Worm (Caenorhabditis elegans) whole organism, L2 larva: Measurements from ENCODE around the gene Y41D4B.4.

Experiments used
- C34F6.9 ChIP-seq: fragments of 150-350 bp; optimal IDR thresholded peaks from 2 replicates; lab custom pipeline; 2014; ENCODE audit warnings: missing biosample characterization, missing genetic modification characterization
- F13H6.1 ChIP-seq: sonication (generic microtip); optimal IDR thresholded peaks from 2 replicates; lab custom pipeline; 2016; ENCODE audit warnings: missing genetic modification characterization, missing compliant biosample characterization
- Y55F3AM.14 ChIP-seq: fragments of 200-800 bp; sonication (Bioruptor generic); optimal IDR thresholded peaks from 2 replicates; lab custom pipeline; 2018; ENCODE audit warnings: mild to moderate bottlenecking, missing genetic modification characterization, missing compliant biosample characterization
- ZK546.5 ChIP-seq: sonication (generic microtip); optimal IDR thresholded peaks from 2 replicates; lab custom pipeline; 2017; ENCODE audit warnings: missing biosample characterization, missing genetic modification characterization
- alr-1 ChIP-seq: fragments of 150-350 bp; optimal IDR thresholded peaks from 2 replicates; lab custom pipeline; 2014; ENCODE audit warnings: missing biosample characterization, missing genetic modification characterization
- aly-2 ChIP-seq: fragments of 150-350 bp; optimal IDR thresholded peaks from 2 replicates; lab custom pipeline; 2014; ENCODE audit warnings: missing biosample characterization, missing genetic modification characterization
- ama-1 ChIP-seq: fragments of 150-350 bp; optimal IDR thresholded peaks from 2 replicates; lab custom pipeline; 2018; ENCODE audit warnings: inconsistent platforms
- blmp-1 ChIP-seq: sonication (generic microtip); optimal IDR thresholded peaks from 2 replicates; lab custom pipeline; 2017; ENCODE audit warnings: missing genetic modification characterization, mild to moderate bottlenecking, missing compliant biosample characterization, antibody characterized with exemption, moderate library complexity; ENCODE audit not compliant: insufficient read depth
- ceh-16 ChIP-seq: fragments of 150-350 bp; optimal IDR thresholded peaks from 2 replicates; lab custom pipeline; 2014; ENCODE audit warnings: missing biosample characterization, missing genetic modification characterization
- ceh-82 ChIP-seq: fragments of 150-350 bp; optimal IDR thresholded peaks from 2 replicates; lab custom pipeline; 2014; ENCODE audit warnings: missing biosample characterization, missing genetic modification characterization
- crh-2 ChIP-seq: sonication (generic microtip); optimal IDR thresholded peaks from 2 replicates; lab custom pipeline; 2017; ENCODE audit warnings: missing biosample characterization, missing genetic modification characterization
- dmd-4 ChIP-seq: sonication (generic microtip); optimal IDR thresholded peaks from 2 replicates; lab custom pipeline; 2017; ENCODE audit warnings: missing biosample characterization, missing genetic modification characterization
- elt-1 ChIP-seq: fragments of 150-350 bp; optimal IDR thresholded peaks from 2 replicates; lab custom pipeline; 2014; ENCODE audit warnings: missing biosample characterization, missing genetic modification characterization
- elt-3 ChIP-seq: sonication (generic microtip); optimal IDR thresholded peaks from 2 replicates; lab custom pipeline; 2017; ENCODE audit warnings: missing biosample characterization, missing genetic modification characterization
- fos-1 ChIP-seq: fragments of 150-350 bp; optimal IDR thresholded peaks from 2 replicates; lab custom pipeline; 2014; ENCODE audit warnings: missing biosample characterization, missing genetic modification characterization
- gmeb-1 ChIP-seq: fragments of 150-350 bp; optimal IDR thresholded peaks from 2 replicates; lab custom pipeline; 2014; ENCODE audit warnings: missing biosample characterization, missing genetic modification characterization
- lin-11 ChIP-seq: fragments of 150-350 bp; sonication (generic microtip); optimal IDR thresholded peaks from 2 replicates; lab custom pipeline; 2014; ENCODE audit warnings: missing biosample characterization, missing genetic modification characterization, inconsistent platforms, mixed read lengths
- lin-13 ChIP-seq: fragments of 150-350 bp; optimal IDR thresholded peaks from 2 replicates; lab custom pipeline; 2014; ENCODE audit warnings: missing biosample characterization, missing genetic modification reagents, missing genetic modification characterization
- lin-39 ChIP-seq: fragments of 150-350 bp; optimal IDR thresholded peaks from 2 replicates; lab custom pipeline; 2014; ENCODE audit warnings: missing biosample characterization, missing genetic modification reagents, missing genetic modification characterization
- lsy-2 ChIP-seq, 2 experiments: fragments of 150-350 bp in 1 of 2; sonication (generic microtip) in 1 of 2; optimal IDR thresholded peaks; 2 replicates each; lab custom pipeline; 2014 to 2017; ENCODE audit warnings: missing biosample characterization in 2 of 2, missing genetic modification characterization in 2 of 2
- mbf-1 ChIP-seq: sonication (generic microtip); optimal IDR thresholded peaks from 2 replicates; lab custom pipeline; 2017; ENCODE audit warnings: missing biosample characterization, missing genetic modification characterization
- mdl-1 ChIP-seq, 2 experiments: fragments of 150-350 bp in 1 of 2; sonication (generic microtip) in 1 of 2; optimal IDR thresholded peaks; 2 replicates each; lab custom pipeline; 2017; ENCODE audit warnings: missing biosample characterization in 2 of 2, missing genetic modification characterization in 2 of 2
- nhr-10 ChIP-seq: sonication (generic microtip); optimal IDR thresholded peaks from 2 replicates; lab custom pipeline; 2017; ENCODE audit warnings: missing biosample characterization, missing genetic modification characterization
- nhr-11 ChIP-seq: fragments of 150-350 bp; optimal IDR thresholded peaks from 2 replicates; lab custom pipeline; 2014; ENCODE audit warnings: missing biosample characterization, missing genetic modification characterization
- nhr-12 ChIP-seq: fragments of 150-350 bp; optimal IDR thresholded peaks from 2 replicates; lab custom pipeline; 2014; ENCODE audit warnings: missing biosample characterization, missing genetic modification characterization
- nhr-21 ChIP-seq: fragments of 150-350 bp; optimal IDR thresholded peaks from 2 replicates; lab custom pipeline; 2014; ENCODE audit warnings: missing biosample characterization, missing genetic modification characterization
- nhr-23 ChIP-seq: fragments of 150-350 bp; optimal IDR thresholded peaks from 2 replicates; lab custom pipeline; 2014; ENCODE audit warnings: missing biosample characterization, missing genetic modification reagents, missing genetic modification characterization
- nhr-237 ChIP-seq: fragments of 150-350 bp; optimal IDR thresholded peaks from 2 replicates; lab custom pipeline; 2014; ENCODE audit warnings: missing biosample characterization, missing genetic modification characterization
- nhr-25 ChIP-seq: fragments of 150-350 bp; sonication (generic microtip); optimal IDR thresholded peaks from 3 replicates; lab custom pipeline; 2014; ENCODE audit warnings: missing biosample characterization, missing genetic modification characterization
- nhr-6 ChIP-seq: fragments of 150-350 bp; optimal IDR thresholded peaks from 2 replicates; lab custom pipeline; 2014; ENCODE audit warnings: missing biosample characterization, missing genetic modification characterization
- nhr-77 ChIP-seq: fragments of 150-350 bp; optimal IDR thresholded peaks from 2 replicates; lab custom pipeline; 2014; ENCODE audit warnings: missing biosample characterization, missing genetic modification characterization
- sem-4 ChIP-seq: fragments of 150-350 bp; optimal IDR thresholded peaks from 2 replicates; lab custom pipeline; 2014; ENCODE audit warnings: missing biosample characterization, missing genetic modification reagents, missing genetic modification characterization
- skn-1 ChIP-seq: sonication (generic microtip); optimal IDR thresholded peaks from 2 replicates; lab custom pipeline; 2017; ENCODE audit warnings: missing biosample characterization, missing genetic modification characterization
- sma-3 ChIP-seq: sonication (generic microtip); optimal IDR thresholded peaks from 2 replicates; lab custom pipeline; 2016; ENCODE audit warnings: missing genetic modification reagents, missing genetic modification characterization, missing compliant biosample characterization
- snpc-4 ChIP-seq: fragments of 150-350 bp; optimal IDR thresholded peaks from 2 replicates; lab custom pipeline; 2014; ENCODE audit warnings: missing biosample characterization, missing genetic modification characterization
- unc-39 ChIP-seq: fragments of 150-350 bp; optimal IDR thresholded peaks from 2 replicates; lab custom pipeline; 2014; ENCODE audit warnings: missing biosample characterization, missing genetic modification characterization
- unc-55 ChIP-seq: fragments of 150-350 bp; sonication (generic microtip); optimal IDR thresholded peaks from 3 replicates; lab custom pipeline; 2014; ENCODE audit warnings: missing biosample characterization, missing genetic modification reagents, missing genetic modification characterization
- unc-62 ChIP-seq: fragments of 150-350 bp; optimal IDR thresholded peaks from 2 replicates; lab custom pipeline; 2014; ENCODE audit warnings: missing biosample characterization, missing genetic modification reagents, missing genetic modification characterization
- zag-1 ChIP-seq: fragments of 150-350 bp; optimal IDR thresholded peaks from 2 replicates; lab custom pipeline; 2014; ENCODE audit warnings: missing biosample characterization, missing genetic modification characterization
- ztf-1 ChIP-seq: fragments of 200-800 bp; sonication (Bioruptor generic); conservative IDR thresholded peaks from 2 replicates; pipeline ENCODE4 v1.3.6; 2022; ENCODE audit warnings: missing genetic modification characterization, missing compliant biosample characterization
- ztf-11 ChIP-seq: sonication (generic microtip); optimal IDR thresholded peaks from 2 replicates; lab custom pipeline; 2017; ENCODE audit warnings: missing biosample characterization, missing genetic modification characterization
- ztf-4 ChIP-seq: fragments of 150-350 bp; optimal IDR thresholded peaks from 2 replicates; lab custom pipeline; 2014; ENCODE audit warnings: missing biosample characterization, missing genetic modification characterization

Y41D4B.4 gene

DNA sequence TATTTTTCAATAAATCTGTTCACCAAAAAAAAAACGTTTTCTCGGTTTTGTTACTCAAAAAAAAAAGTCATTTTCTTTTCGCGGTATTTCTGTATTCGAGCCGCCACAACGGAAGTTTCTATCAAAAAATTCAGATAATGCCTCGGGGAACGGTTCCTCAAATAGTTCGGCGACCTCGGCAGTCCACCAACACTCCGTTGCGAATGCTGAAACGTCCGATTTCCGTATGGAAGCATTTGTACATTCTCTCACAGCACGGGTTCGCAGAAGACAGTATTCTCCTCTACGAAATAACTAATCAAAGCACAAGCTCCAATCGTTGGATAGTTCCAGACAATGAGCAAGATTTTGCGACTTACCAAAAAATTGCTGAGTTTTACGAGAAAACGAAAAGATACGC lies at the start of gene Y41D4B.4:
Gene Y41D4B.4, plus strand, starts transcription at position 133 of the 400 bp plus-strand sequence.
- TF ChIP-seq elt-3 (tag; lab: Kevin White, UChicago) (no peak), nhr-21 (tag; lab: Kevin White, UChicago) (no peak), alr-1 (tag; lab: Kevin White, UChicago) (no peak), nhr-25 (tag; lab: Kevin White, UChicago) (no peak), unc-55 (GFP tag; lab: Kevin White, UChicago) (no peak), ZK546.5 (no peak), nhr-237 (tag; lab: Kevin White, UChicago) (no peak), nhr-77 (tag; lab: Kevin White, UChicago) (no peak), zag-1 (tag; lab: Kevin White, UChicago) (no peak), crh-2 (tag; lab: Kevin White, UChicago) (no peak), ztf-11 (no peak), ceh-16 (tag; lab: Kevin White, UChicago) (no peak)

DNA sequence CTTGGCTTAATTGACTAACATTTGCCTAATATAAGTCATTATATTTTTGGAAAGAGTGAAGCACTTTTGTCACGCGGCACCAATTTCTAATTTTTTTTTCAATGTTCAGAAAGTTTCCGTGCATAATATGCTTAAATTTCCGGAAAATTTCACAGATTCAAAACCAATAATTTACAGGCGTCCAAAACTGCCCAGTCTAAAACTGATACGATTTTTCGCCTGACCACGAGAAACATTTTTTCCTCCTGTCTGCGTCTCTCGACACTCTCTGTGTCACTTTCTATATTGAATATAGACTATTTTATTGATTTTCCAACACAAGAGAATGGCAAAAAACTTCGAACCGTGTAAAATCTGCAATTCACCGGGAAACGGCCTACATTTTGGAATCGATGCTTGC lies 46.3 kb upstream of the Y41D4B.4 start, which contains the start of gene nhr-122:
Gene nhr-122, plus strand, starts transcription at position 301 of the 400 bp plus-strand sequence.
- TF ChIP-seq nhr-77 (tag; lab: Kevin White, UChicago) (no peak), lin-39 (no peak), nhr-237 (tag; lab: Kevin White, UChicago) (no peak), elt-3 (tag; lab: Kevin White, UChicago) (no peak), nhr-11 (tag; lab: Kevin White, UChicago) (no peak), ztf-4 (tag; lab: Kevin White, UChicago) (no peak), ama-1 (no peak), zag-1 (tag; lab: Kevin White, UChicago) (no peak), F13H6.1 (tag; lab: Kevin White, UChicago) (no peak)
- TF ChIP-seq, all 48 proteins: peak for 0

DNA sequence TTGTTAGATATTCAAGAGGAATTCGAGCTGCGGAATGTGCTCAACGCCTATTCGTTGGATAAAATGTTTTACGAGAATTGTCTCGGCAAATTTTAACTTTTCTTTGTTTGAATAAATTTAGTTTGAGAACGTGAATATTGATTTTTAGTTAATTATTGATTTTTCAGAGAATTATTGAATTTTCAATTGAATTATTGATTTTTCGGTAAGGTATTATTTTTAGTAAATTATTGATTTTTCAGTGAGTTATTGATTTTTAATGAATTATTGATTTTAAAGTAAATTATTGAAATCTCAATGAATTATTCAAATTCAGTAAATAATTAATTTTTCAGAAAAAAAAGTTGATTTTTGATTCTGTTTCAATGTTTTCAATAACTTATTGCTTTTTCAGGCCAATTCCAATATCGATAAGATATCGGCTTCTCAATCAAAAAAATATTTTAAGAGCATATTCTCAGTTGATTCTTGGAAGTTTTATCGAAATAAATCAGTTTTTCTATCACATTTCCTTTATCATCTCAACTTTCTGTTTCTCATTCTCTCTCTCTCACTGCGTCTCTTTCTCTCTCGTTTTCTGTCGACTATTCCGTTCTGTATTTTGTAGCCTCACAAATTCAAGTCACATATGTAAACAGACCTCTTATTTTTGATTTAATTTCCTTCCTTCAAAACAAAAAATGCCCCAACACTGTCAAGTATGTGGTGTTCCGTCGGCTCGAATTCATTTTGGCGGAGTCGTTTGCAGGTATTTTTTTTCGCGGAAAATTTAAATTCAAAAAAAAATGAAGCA lies 40.2 kb upstream of the Y41D4B.4 start, which contains the start of gene nhr-92:
Gene nhr-92, plus strand, starts transcription at position 576 of the 793 bp plus-strand sequence.
- TF ChIP-seq sma-3 (GFP tag; lab: Kevin White, UChicago), result no peak
- no peak for TF ChIP-seq ztf-1
- TF ChIP-seq skn-1 (tag; lab: Kevin White, UChicago), result no peak
- no peak for TF ChIP-seq nhr-10
- TF ChIP-seq aly-2, result no peak
- no peak for TF ChIP-seq lsy-2 (tag; optimal IDR thresholded peaks at IDR 0.05; lab: Kevin White, UChicago)
- TF ChIP-seq F13H6.1 (tag; lab: Kevin White, UChicago), result no peak
- no peak for TF ChIP-seq ztf-4 (tag; lab: Kevin White, UChicago)
- TF ChIP-seq sem-4 (tag; lab: Kevin White, UChicago), result no peak
- TF ChIP-seq snpc-4 (tag; lab: Kevin White, UChicago), result no peak

DNA sequence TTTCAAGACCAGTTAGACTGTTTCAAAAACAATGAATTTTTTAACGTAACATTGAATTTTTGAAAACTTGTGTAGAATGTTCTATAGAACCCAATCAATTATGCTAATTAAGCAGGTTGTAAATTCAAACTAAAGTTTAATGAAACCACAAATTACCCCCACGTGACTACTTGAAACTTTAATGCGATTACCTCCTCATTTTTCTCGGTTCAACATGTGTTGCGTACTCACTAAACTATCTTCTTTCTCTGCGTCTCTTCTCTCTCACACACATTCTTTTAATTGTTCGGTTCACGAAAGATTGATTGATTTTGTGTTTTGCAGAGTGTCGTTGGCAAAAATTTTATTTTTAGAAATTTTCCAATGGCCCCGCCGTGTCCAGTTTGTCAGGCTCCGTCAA lies 36.2 kb upstream of the Y41D4B.4 start, which contains the start of gene nhr-87:
Gene nhr-87, plus strand, starts transcription at position 318 of the 400 bp plus-strand sequence.
- TF ChIP-seq nhr-6 (tag; lab: Kevin White, UChicago) (peak; percentile 22), gmeb-1 (tag; lab: Kevin White, UChicago) (peak; percentile 29), C34F6.9 (peak; percentile 69), lin-13 (no peak), mdl-1 (tag; optimal IDR thresholded peaks at IDR 0.05; lab: Kevin White, UChicago) (no peak), nhr-12 (tag; lab: Kevin White, UChicago) (no peak), crh-2 (tag; lab: Kevin White, UChicago) (peak; percentile 47), elt-3 (tag; lab: Kevin White, UChicago) (no peak), unc-62 (no peak), snpc-4 (tag; lab: Kevin White, UChicago) (no peak), blmp-1 (tag; lab: Kevin White, UChicago) (no peak), nhr-237 (tag; lab: Kevin White, UChicago) (no peak), nhr-21 (tag; lab: Kevin White, UChicago) (no peak), sma-3 (GFP tag; lab: Kevin White, UChicago) (no peak), ztf-4 (tag; lab: Kevin White, UChicago) (no peak), fos-1 (tag; lab: Kevin White, UChicago) (no peak), lin-11 (tag; lab: Kevin White, UChicago) (no peak), ceh-82 (tag; lab: Kevin White, UChicago) (no peak), ama-1 (no peak), mbf-1 (tag; lab: Kevin White, UChicago) (no peak), ceh-16 (tag; lab: Kevin White, UChicago) (no peak), nhr-10 (no peak), unc-39 (tag; lab: Kevin White, UChicago) (no peak), lin-39 (no peak), Y55F3AM.14 (GFP tag; lab: Kevin White, UChicago) (no peak), nhr-77 (tag; lab: Kevin White, UChicago) (no peak), nhr-25 (tag; lab: Kevin White, UChicago) (peak; percentile 78), unc-55 (GFP tag; lab: Kevin White, UChicago) (no peak), nhr-23 (tag; lab: Kevin White, UChicago) (no peak), dmd-4 (tag; lab: Kevin White, UChicago) (no peak), lsy-2 (tag; optimal IDR thresholded peaks at IDR 0.05; lab: Kevin White, UChicago) (peak in 1 of 2 experiments; percentile 50), skn-1 (tag; lab: Kevin White, UChicago) (no peak), aly-2 (no peak), F13H6.1 (tag; lab: Kevin White, UChicago) (peak; percentile 31), ztf-11 (no peak), alr-1 (tag; lab: Kevin White, UChicago) (no peak), elt-1 (tag; lab: Kevin White, UChicago) (no peak), sem-4 (tag; lab: Kevin White, UChicago) (peak; percentile 51), zag-1 (tag; lab: Kevin White, UChicago) (no peak)
